Fruit fly (Drosophila melanogaster): ENCODE data around the gene vilya.

The vilya gene

dm6 chrX:2727506-2727905 is 1.0 kb downstream of the vilya start, which contains the start of gene dwg (continued):
- TF ChIP-seq CG17361 (GFP tag; IDR thresholded peaks at IDR 0.05), result no peak
- no peak for TF ChIP-seq CG9727 (GFP tag; optimal IDR thresholded peaks at IDR 0.05)
- no peak for TF ChIP-seq Fer2 (tag; optimal IDR thresholded peaks at IDR 0.05)
- TF ChIP-seq Lhr (GFP tag; optimal IDR thresholded peaks at IDR 0.05), result no peak
- peak; percentile 62 for TF ChIP-seq tna (GFP tag; IDR thresholded peaks at IDR 0.05; ENCODE audit: partially characterized antibody)
- TF ChIP-seq CG16813 (GFP tag; IDR thresholded peaks at IDR 0.05; ENCODE audit: partially characterized antibody), result peak; percentile 72
- TF ChIP-seq phol (tag; optimal IDR thresholded peaks at IDR 0.05), result no peak
- TF ChIP-seq CG12744 (GFP tag; optimal IDR thresholded peaks at IDR 0.05), result no peak
- TF ChIP-seq cwo (GFP tag; optimal IDR thresholded peaks at IDR 0.05), result no peak
- TF ChIP-seq otp (GFP tag; IDR thresholded peaks at IDR 0.05), result no peak
- TF ChIP-seq zfh2 (GFP tag; optimal IDR thresholded peaks at IDR 0.05), result no peak
- TF ChIP-seq CG4360 (GFP tag; IDR thresholded peaks at IDR 0.05), result no peak
- TF ChIP-seq CG33213 (GFP tag; optimal IDR thresholded peaks at IDR 0.05), result no peak
- TF ChIP-seq CG9797 (GFP tag; optimal IDR thresholded peaks at IDR 0.05), result no peak
- peak; percentile 82; the same call in 2 of the 3 replicates for TF ChIP-seq mld (GFP tag; IDR thresholded peaks at IDR 0.05; ENCODE audit: partially characterized antibody)
- TF ChIP-seq gcm2 (GFP tag; optimal IDR thresholded peaks at IDR 0.05), result no peak
- TF ChIP-seq CG34224 (GFP tag; IDR thresholded peaks at IDR 0.05; ENCODE audit: partially characterized antibody), result peak; percentile 82
- no peak for TF ChIP-seq CG10431 (GFP tag; optimal IDR thresholded peaks at IDR 0.05)
- no peak for TF ChIP-seq CG1603 (tag; optimal IDR thresholded peaks at IDR 0.05)
- peak; percentile 75; the same call in 2 of the 3 replicates for TF ChIP-seq knrl (GFP tag; IDR thresholded peaks at IDR 0.05; ENCODE audit: partially characterized antibody)
- TF ChIP-seq crp (GFP tag; optimal IDR thresholded peaks at IDR 0.05), result peak in 1 of 2 experiments; percentile 32
- TF ChIP-seq sna (GFP tag; IDR thresholded peaks at IDR 0.05; ENCODE audit: partially characterized antibody), result peak; percentile 81
- no peak for TF ChIP-seq CG4424 (GFP tag; optimal IDR thresholded peaks at IDR 0.05)
- no peak for TF ChIP-seq btn (GFP tag; optimal IDR thresholded peaks at IDR 0.05)
- no peak for TF ChIP-seq Fer1 (GFP tag; optimal IDR thresholded peaks at IDR 0.05)
- TF ChIP-seq stwl (tag; optimal IDR thresholded peaks at IDR 0.05), result peak; percentile 59
- no peak for TF ChIP-seq da (GFP tag; optimal IDR thresholded peaks at IDR 0.05)
- TF ChIP-seq CG34376 (GFP tag; optimal IDR thresholded peaks at IDR 0.05), result no peak
- TF ChIP-seq CG6683 (GFP tag; optimal IDR thresholded peaks at IDR 0.05), result no peak
- no peak for TF ChIP-seq CG12659 (GFP tag; optimal IDR thresholded peaks at IDR 0.05)
- TF ChIP-seq Hr39 (optimal IDR thresholded peaks at IDR 0.05), result no peak
- no peak for TF ChIP-seq gsb-n (tag; optimal IDR thresholded peaks at IDR 0.05)
- no peak for TF ChIP-seq Med (GFP tag)
- TF ChIP-seq chm (GFP tag; IDR thresholded peaks at IDR 0.05), result no peak
- no peak for TF ChIP-seq danr (GFP tag; IDR thresholded peaks at IDR 0.05)
- peak; percentile 78 for TF ChIP-seq CG2129 (GFP tag; IDR thresholded peaks at IDR 0.05; ENCODE audit: partially characterized antibody)
- no peak for TF ChIP-seq CG10462 (GFP tag; optimal IDR thresholded peaks at IDR 0.05)
- TF ChIP-seq CG7963 (GFP tag; IDR thresholded peaks at IDR 0.05; ENCODE audit: partially characterized antibody), result peak; percentile 82
- no peak for TF ChIP-seq CG43689 (GFP tag; IDR thresholded peaks at IDR 0.05)
- no peak for TF ChIP-seq CG7372 (GFP tag; IDR thresholded peaks at IDR 0.05)
- no peak for TF ChIP-seq HHEX (GFP tag; optimal IDR thresholded peaks at IDR 0.05)
- TF ChIP-seq gsb (GFP tag; IDR thresholded peaks at IDR 0.05), result no peak
- TF ChIP-seq CG11723 (GFP tag; optimal IDR thresholded peaks at IDR 0.05), result no peak
- no peak for TF ChIP-seq CG11560 (tag; IDR thresholded peaks at IDR 0.05)
- no peak for TF ChIP-seq caup (GFP tag; optimal IDR thresholded peaks at IDR 0.05; ENCODE audit: severe bottlenecking)
- TF ChIP-seq dan (GFP tag; IDR thresholded peaks at IDR 0.05), result no peak
- TF ChIP-seq CG8944 (GFP tag; optimal IDR thresholded peaks at IDR 0.05), result no peak
- no peak for TF ChIP-seq CG17829 (tag; optimal IDR thresholded peaks at IDR 0.05)
- no peak for TF ChIP-seq CG16779 (GFP tag; IDR thresholded peaks at IDR 0.05)
- no peak for TF ChIP-seq klu (GFP tag; IDR thresholded peaks at IDR 0.05)
- TF ChIP-seq Hmx (GFP tag; optimal IDR thresholded peaks at IDR 0.05), result no peak
